Worm (Caenorhabditis elegans): ENCODE data around the gene Y61A9LA.1.

ce11 chrV:4637153-4637552, 52.0 kb downstream of the Y61A9LA.1 start:
- no peak for TF ChIP-seq F55B11.4 (tag; optimal IDR thresholded peaks at IDR 0.05; ENCODE audit: borderline replicate concordance, insufficient read depth)
- TF ChIP-seq D2030.7 (GFP tag; IDR thresholded peaks at IDR 0.05): peak; percentile 49; the same call in 1 of the 2 replicates
- no peak for TF ChIP-seq ama-1 (optimal IDR thresholded peaks at IDR 0.05)
- TF ChIP-seq ama-1 (GFP tag; optimal IDR thresholded peaks at IDR 0.05): no peak
- TF ChIP-seq lin-26 (GFP tag; IDR thresholded peaks at IDR 0.05): no peak
- TF ChIP-seq pha-4 (tag; optimal IDR thresholded peaks at IDR 0.05): no peak
- TF ChIP-seq mcd-1 (GFP tag; IDR thresholded peaks at IDR 0.05): no peak
- no peak for TF ChIP-seq Y56A3A.18 (GFP tag; IDR thresholded peaks at IDR 0.05)
- no peak for TF ChIP-seq sptf-2 (GFP tag; optimal IDR thresholded peaks at IDR 0.05)
- TF ChIP-seq hlh-26 (GFP tag; conservative IDR thresholded peaks at IDR 0.05): no peak
- no peak for TF ChIP-seq B0035.1 (tag; optimal IDR thresholded peaks at IDR 0.05)

All from whole organism, young adult.